Fruit fly (Drosophila melanogaster) whole organism, embryonic: Measurements from ENCODE around the gene Slu7.

Experiments used
- Adf1 ChIP-seq: fragments of 200-800 bp; sonication (Bioruptor generic); IDR thresholded peaks from 2 replicates; pipeline ENCODE4 v1.3.6; 2022; ENCODE audit warnings: missing biosample characterization, missing genetic modification characterization
- Atf-2 ChIP-seq: fragments of 200-800 bp; sonication (Bioruptor generic); optimal IDR thresholded peaks from 2 replicates; lab custom pipeline; 2016; ENCODE audit warnings: missing biosample characterization, missing genetic modification characterization
- Atf3 ChIP-seq: fragments of 200-800 bp; sonication (Bioruptor generic); optimal IDR thresholded peaks from 3 replicates; lab custom pipeline; 2016; ENCODE audit warnings: missing biosample characterization, missing genetic modification characterization
- BtbVII ChIP-seq: fragments of 200-800 bp; sonication (Bioruptor generic); optimal IDR thresholded peaks from 3 replicates; lab custom pipeline; 2017; ENCODE audit warnings: missing biosample characterization, mild to moderate bottlenecking, missing genetic modification characterization
- CG1233 ChIP-seq: fragments of 200-800 bp; sonication (Bioruptor generic); optimal IDR thresholded peaks from 4 replicates; lab custom pipeline; 2018; ENCODE audit warnings: missing biosample characterization, mild to moderate bottlenecking, missing genetic modification characterization
- CG13287 ChIP-seq: fragments of 200-800 bp; sonication (Bioruptor generic); IDR thresholded peaks from 2 replicates; pipeline ENCODE4 v1.3.6; 2022; ENCODE audit warnings: missing biosample characterization, missing genetic modification characterization; ENCODE audit not compliant: partially characterized antibody
- CG14710 ChIP-seq: fragments of 200-800 bp; sonication (Bioruptor generic); optimal IDR thresholded peaks from 3 replicates; lab custom pipeline; 2019; ENCODE audit warnings: missing biosample characterization, mild to moderate bottlenecking, missing genetic modification characterization, moderate library complexity
- CG17186 ChIP-seq: fragments of 200-800 bp; sonication (Bioruptor generic); optimal IDR thresholded peaks from 3 replicates; lab custom pipeline; 2017; ENCODE audit warnings: missing biosample characterization, missing genetic modification reagents, missing genetic modification characterization
- CG17912 ChIP-seq: fragments of 200-800 bp; sonication (Bioruptor generic); optimal IDR thresholded peaks from 2 replicates; lab custom pipeline; 2018; ENCODE audit warnings: missing biosample characterization, mild to moderate bottlenecking, missing genetic modification characterization
- CG18476 ChIP-seq: fragments of 200-800 bp; sonication (Bioruptor generic); optimal IDR thresholded peaks from 2 replicates; lab custom pipeline; 2016; ENCODE audit warnings: missing biosample characterization, mild to moderate bottlenecking, missing genetic modification characterization
- CG32767 ChIP-seq: fragments of 200-800 bp; sonication (Bioruptor generic); IDR thresholded peaks from 2 replicates; pipeline ENCODE4 v1.3.6; 2022; ENCODE audit warnings: missing biosample characterization, missing genetic modification characterization
- CG3847 ChIP-seq: fragments of 200-800 bp; sonication (Bioruptor generic); IDR thresholded peaks from 2 replicates; pipeline ENCODE4 v1.3.6; 2022; ENCODE audit warnings: missing biosample characterization, missing genetic modification characterization
- CG4404 ChIP-seq: fragments of 200-800 bp; sonication (Bioruptor generic); IDR thresholded peaks from 2 replicates; pipeline ENCODE4 v1.3.6; 2022; ENCODE audit warnings: missing biosample characterization, missing genetic modification characterization
- CG5953 ChIP-seq: fragments of 200-800 bp; sonication (Bioruptor generic); IDR thresholded peaks from 2 replicates; pipeline ENCODE4 v1.3.6; 2022; ENCODE audit warnings: missing biosample characterization, missing genetic modification characterization
- CG7556 ChIP-seq: fragments of 200-800 bp; sonication (Bioruptor generic); optimal IDR thresholded peaks from 2 replicates; lab custom pipeline; 2017; ENCODE audit warnings: missing biosample characterization, mild to moderate bottlenecking, missing genetic modification characterization
- CG7928 ChIP-seq: fragments of 200-800 bp; sonication (Bioruptor generic); optimal IDR thresholded peaks from 2 replicates; lab custom pipeline; 2017; ENCODE audit warnings: missing biosample characterization, mild to moderate bottlenecking, missing genetic modification characterization
- CG8924 ChIP-seq: fragments of 200-800 bp; optimal IDR thresholded peaks from 3 replicates; lab custom pipeline; 2019; ENCODE audit warnings: missing biosample characterization, mild to moderate bottlenecking, missing genetic modification characterization, moderate library complexity
- CG9797 ChIP-seq: fragments of 200-800 bp; sonication (Bioruptor generic); optimal IDR thresholded peaks from 3 replicates; lab custom pipeline; 2018; ENCODE audit warnings: missing biosample characterization, mild to moderate bottlenecking, missing genetic modification characterization
- CG9817 ChIP-seq: fragments of 200-800 bp; sonication (Bioruptor generic); optimal IDR thresholded peaks from 2 replicates; lab custom pipeline; 2018; ENCODE audit warnings: missing biosample characterization, mild to moderate bottlenecking, missing genetic modification characterization, moderate library complexity
- CG9876 ChIP-seq: fragments of 200-800 bp; sonication (Bioruptor generic); optimal IDR thresholded peaks from 2 replicates; lab custom pipeline; 2016; ENCODE audit warnings: missing biosample characterization, missing genetic modification characterization
- CoRest ChIP-seq: fragments of 200-800 bp; sonication (Bioruptor generic); optimal IDR thresholded peaks from 3 replicates; lab custom pipeline; 2018; ENCODE audit warnings: missing biosample characterization, mild to moderate bottlenecking, missing genetic modification characterization, moderate library complexity
- Dad ChIP-seq: fragments of 200-800 bp; sonication (Bioruptor generic); optimal IDR thresholded peaks from 3 replicates; lab custom pipeline; 2016; ENCODE audit warnings: missing biosample characterization, missing genetic modification characterization
- Dip2 ChIP-seq: fragments of 200-800 bp; sonication (Bioruptor generic); IDR thresholded peaks from 2 replicates; pipeline ENCODE4 v1.3.6; 2022; ENCODE audit warnings: missing biosample characterization, missing genetic modification characterization
- Dip3 ChIP-seq: fragments of 200-800 bp; sonication (Bioruptor generic); optimal IDR thresholded peaks from 3 replicates; lab custom pipeline; 2016; ENCODE audit warnings: missing biosample characterization, missing genetic modification characterization
- Dref ChIP-seq: fragments of 200-800 bp; sonication (Bioruptor generic); IDR thresholded peaks from 2 replicates; pipeline ENCODE4 v1.3.6; 2022; ENCODE audit warnings: missing biosample characterization, missing genetic modification characterization
- E2f1 ChIP-seq: fragments of 200-800 bp; sonication (Bioruptor generic); IDR thresholded peaks from 2 replicates; pipeline ENCODE4 v1.3.6; 2022; ENCODE audit warnings: missing biosample characterization, missing genetic modification characterization
- Fer2 ChIP-seq: fragments of 200-800 bp; sonication (Bioruptor generic); optimal IDR thresholded peaks from 2 replicates; lab custom pipeline; 2018; ENCODE audit warnings: missing biosample characterization, mild to moderate bottlenecking, missing genetic modification characterization, moderate library complexity
- HHEX ChIP-seq: fragments of 200-800 bp; sonication (Bioruptor generic); optimal IDR thresholded peaks from 3 replicates; lab custom pipeline; 2017; ENCODE audit warnings: missing biosample characterization, mild to moderate bottlenecking, missing genetic modification characterization, missing genetic modification reagents
- HLHmδ ChIP-seq: fragments of 200-800 bp; sonication (Bioruptor generic); optimal IDR thresholded peaks from 2 replicates; lab custom pipeline; 2018; ENCODE audit warnings: missing biosample characterization, mild to moderate bottlenecking, missing genetic modification characterization, moderate library complexity
- Max ChIP-seq: fragments of 200-800 bp; sonication (Bioruptor generic); optimal IDR thresholded peaks from 2 replicates; lab custom pipeline; 2016; ENCODE audit warnings: missing biosample characterization, mild to moderate bottlenecking, missing genetic modification characterization
- Nf-YB ChIP-seq: fragments of 200-800 bp; sonication (Bioruptor generic); optimal IDR thresholded peaks from 3 replicates; lab custom pipeline; 2019; ENCODE audit warnings: missing biosample characterization, mild to moderate bottlenecking, missing genetic modification characterization, moderate library complexity
- Poxn ChIP-seq: fragments of 200-800 bp; sonication (Bioruptor generic); IDR thresholded peaks from 2 replicates; pipeline ENCODE4 v1.3.6; 2022; ENCODE audit warnings: missing biosample characterization, missing genetic modification characterization
- Vsx1 ChIP-seq: fragments of 200-800 bp; sonication (Bioruptor generic); optimal IDR thresholded peaks from 2 replicates; lab custom pipeline; 2017; ENCODE audit warnings: missing biosample characterization, mild to moderate bottlenecking, missing genetic modification characterization, missing genetic modification reagents
- YL-1 ChIP-seq: fragments of 200-800 bp; sonication (Bioruptor generic); optimal IDR thresholded peaks from 3 replicates; lab custom pipeline; 2017; ENCODE audit warnings: missing biosample characterization, mild to moderate bottlenecking, missing genetic modification characterization
- al ChIP-seq: fragments of 200-800 bp; sonication (Bioruptor generic); IDR thresholded peaks from 2 replicates; pipeline ENCODE4 v1.3.6; 2022; ENCODE audit warnings: missing biosample characterization, missing genetic modification characterization
- chm ChIP-seq: fragments of 200-800 bp; sonication (Bioruptor generic); IDR thresholded peaks from 2 replicates; pipeline ENCODE4 v1.3.6; 2022; ENCODE audit warnings: missing biosample characterization, missing genetic modification characterization
- danr ChIP-seq: fragments of 200-800 bp; sonication (Bioruptor generic); IDR thresholded peaks from 2 replicates; pipeline ENCODE4 v1.3.6; 2022; ENCODE audit warnings: missing biosample characterization, missing genetic modification characterization
- fu2 ChIP-seq: fragments of 200-800 bp; sonication (Bioruptor generic); optimal IDR thresholded peaks from 2 replicates; lab custom pipeline; 2016; ENCODE audit warnings: missing biosample characterization, missing genetic modification characterization
- gro ChIP-seq: fragments of 200-800 bp; sonication (Bioruptor generic); optimal IDR thresholded peaks from 2 replicates; lab custom pipeline; 2016; ENCODE audit warnings: missing biosample characterization, missing genetic modification characterization
- maf-S ChIP-seq: fragments of 200-800 bp; sonication (Bioruptor generic); optimal IDR thresholded peaks from 2 replicates; lab custom pipeline; 2016; ENCODE audit warnings: missing biosample characterization, missing genetic modification characterization
- mam ChIP-seq: fragments of 200-800 bp; sonication (Bioruptor generic); optimal IDR thresholded peaks from 3 replicates; lab custom pipeline; 2016; ENCODE audit warnings: missing biosample characterization, missing genetic modification characterization
- nau ChIP-seq: fragments of 200-800 bp; sonication (Bioruptor generic); optimal IDR thresholded peaks from 3 replicates; lab custom pipeline; 2017; ENCODE audit warnings: missing biosample characterization, mild to moderate bottlenecking, missing genetic modification characterization, missing genetic modification reagents
- pros ChIP-seq: fragments of 200-800 bp; sonication (Bioruptor generic); optimal IDR thresholded peaks from 3 replicates; lab custom pipeline; 2019; ENCODE audit warnings: missing biosample characterization, mild to moderate bottlenecking, missing genetic modification characterization, moderate library complexity
- slp2 ChIP-seq: fragments of 200-800 bp; sonication (Bioruptor generic); optimal IDR thresholded peaks from 2 replicates; lab custom pipeline; 2016; ENCODE audit warnings: missing biosample characterization, missing genetic modification characterization
- sob ChIP-seq: fragments of 200-800 bp; sonication (Bioruptor generic); IDR thresholded peaks from 2 replicates; pipeline ENCODE4 v1.3.6; 2022; ENCODE audit warnings: missing biosample characterization, missing genetic modification characterization
- tio ChIP-seq: fragments of 200-800 bp; sonication (Bioruptor generic); optimal IDR thresholded peaks from 2 replicates; lab custom pipeline; 2017; ENCODE audit warnings: missing biosample characterization, missing genetic modification characterization, inconsistent platforms
- usp ChIP-seq: fragments of >200 bp; optimal IDR thresholded peaks from 2 replicates; lab custom pipeline; 2017; ENCODE audit warnings: missing biosample characterization, missing genetic modification characterization
- z ChIP-seq: fragments of 200-800 bp; sonication (Bioruptor generic); IDR thresholded peaks from 3 replicates; pipeline ENCODE4 v1.3.6; 2022; ENCODE audit warnings: missing biosample characterization, missing genetic modification characterization
- zen ChIP-seq: fragments of 200-800 bp; sonication (Bioruptor generic); optimal IDR thresholded peaks from 3 replicates; lab custom pipeline; 2018; ENCODE audit warnings: missing biosample characterization, mild to moderate bottlenecking, missing genetic modification characterization, moderate library complexity
- zfh2 ChIP-seq: fragments of 200-800 bp; sonication (Bioruptor generic); optimal IDR thresholded peaks from 2 replicates; lab custom pipeline; 2016; ENCODE audit warnings: missing biosample characterization, missing genetic modification characterization

Gene Slu7

dm6 chr3R:29039704-29040430 is 996 bp upstream of the Slu7 start (continued):
- TF ChIP-seq CG3847 (GFP tag; lab: Robert Waterston, UW) (peak; percentile 69), slp2 (GFP tag; lab: Kevin White, UChicago) (peak; percentile 18), CG9797 (peak; percentile 13), CG17912 (no peak), Fer2 (tag; lab: Kevin White, UChicago) (no peak), BtbVII (GFP tag; lab: Kevin White, UChicago) (no peak), danr (no peak), Dref (GFP tag; lab: Robert Waterston, UW) (0 out of 2 replicates have a peak, but pooled peaks have one; percentile 16), fu2 (GFP tag; lab: Kevin White, UChicago) (peak; percentile 26), al (GFP tag; lab: Robert Waterston, UW) (peak; percentile 27; the same call in 1 of the 2 replicates), zfh2 (GFP tag; lab: Kevin White, UChicago) (peak; percentile 32), Dip2 (GFP tag; lab: Robert Waterston, UW) (no peak), zen (peak; percentile 71), chm (GFP tag; lab: Robert Waterston, UW) (no peak), mam (GFP tag; lab: Kevin White, UChicago) (peak; percentile 58), CG18476 (peak; percentile 51), Atf3 (GFP tag; lab: Kevin White, UChicago) (peak; percentile 19), CG7928 (GFP tag; lab: Kevin White, UChicago) (no peak), Nf-YB (peak; percentile 54), HLHmδ (GFP tag; lab: Kevin White, UChicago) (no peak), tio (GFP tag; lab: Kevin White, UChicago) (peak; percentile 49), pros (GFP tag; lab: Kevin White, UChicago) (no peak), Vsx1 (GFP tag; lab: Kevin White, UChicago) (peak; percentile 24), CG4404 (no peak), Max (GFP tag; lab: Kevin White, UChicago) (peak; percentile 46), nau (GFP tag; lab: Kevin White, UChicago) (no peak), Poxn (GFP tag; lab: Robert Waterston, UW) (no peak), HHEX (GFP tag; lab: Kevin White, UChicago) (peak; percentile 30), z (GFP tag; lab: Robert Waterston, UW) (no peak), Adf1 (GFP tag; lab: Robert Waterston, UW) (no peak), CG7556 (GFP tag; lab: Kevin White, UChicago) (no peak), Dad (GFP tag; lab: Kevin White, UChicago) (peak; percentile 55), CG8924 (peak; percentile 8), CG17186 (peak; percentile 51), CG32767 (GFP tag; lab: Robert Waterston, UW) (peak; percentile 18; the same call in 1 of the 2 replicates), usp (GFP tag; lab: Kevin White, UChicago) (no peak), CoRest (tag; lab: Kevin White, UChicago) (peak; percentile 34), sob (peak; percentile 59; the same call in 1 of the 2 replicates), CG9817 (tag; lab: Kevin White, UChicago) (peak; percentile 36), YL-1 (peak; percentile 45), CG5953 (GFP tag; lab: Robert Waterston, UW) (no peak), CG1233 (GFP tag; lab: Kevin White, UChicago) (peak; percentile 15), Dip3 (GFP tag; lab: Kevin White, UChicago) (peak; percentile 61), Atf-2 (no peak), E2f1 (0 out of 2 replicates have a peak, but pooled peaks have one; percentile 25), CG9876 (GFP tag; lab: Kevin White, UChicago) (peak; percentile 6), CG13287 (GFP tag; lab: Robert Waterston, UW) (no peak; the same call in 1 of the 2 replicates), gro (GFP tag; lab: Kevin White, UChicago) (peak; percentile 15), CG14710 (tag; lab: Kevin White, UChicago) (no peak), maf-S (GFP tag; lab: Kevin White, UChicago) (no peak)
